Worm (Caenorhabditis elegans): Measurements from ENCODE around the gene nhr-119.

DNA sequence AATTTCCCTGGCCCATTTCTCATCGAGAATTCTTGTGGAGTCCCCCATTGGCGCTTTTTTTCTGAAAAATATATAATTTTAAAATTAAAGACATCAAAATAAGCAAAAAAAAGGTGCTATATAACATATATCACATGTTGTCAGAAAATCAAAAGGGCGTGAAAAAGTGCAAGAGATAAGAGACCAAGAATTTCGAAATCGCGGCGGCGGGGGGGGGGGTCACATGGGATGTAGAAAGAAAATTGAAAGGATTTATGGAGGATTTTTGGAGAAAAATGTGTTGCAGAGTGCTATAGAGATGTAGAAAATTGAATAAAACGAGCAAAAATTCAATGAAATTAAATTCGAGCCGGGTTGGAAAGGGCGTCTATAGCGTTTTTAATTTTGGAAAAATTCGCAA, 30.8 kb upstream of the nhr-119 start, which contains the start of gene K12H6.6:
- no peak for TF ChIP-seq ztf-23 (GFP tag; IDR thresholded peaks at IDR 0.05)
- no peak for TF ChIP-seq T22C8.4 (GFP tag; IDR thresholded peaks at IDR 0.05)
